Worm (Caenorhabditis elegans): ENCODE results near the gene tdo-2.

ce11 chrIII:5938013-5938412 is 18.3 kb upstream of the tdo-2 start:
- TF ChIP-seq nhr-67 (tag; optimal IDR thresholded peaks at IDR 0.05) (no peak), ztf-11 (tag; optimal IDR thresholded peaks at IDR 0.05) (no peak), daf-12 (tag; optimal IDR thresholded peaks at IDR 0.05) (no peak)

Data from whole organism, L3 larva.